Worm (Caenorhabditis elegans) whole organism, mixed stage, embryonic: ENCODE data around the gene math-33.

Experiments used
- ces-1 ChIP-seq: fragments of 150-350 bp; optimal IDR thresholded peaks from 2 replicates; lab custom pipeline; 2014; ENCODE audit warnings: missing biosample characterization, missing genetic modification reagents, missing genetic modification characterization
- mls-2 ChIP-seq: sonication (generic microtip); optimal IDR thresholded peaks from 2 replicates; lab custom pipeline; 2016; ENCODE audit warnings: mild to moderate bottlenecking, missing genetic modification characterization, moderate library complexity, missing compliant biosample characterization
- nhr-237 ChIP-seq: fragments of 150-350 bp; optimal IDR thresholded peaks from 2 replicates; lab custom pipeline; 2014; ENCODE audit warnings: missing biosample characterization, missing genetic modification characterization
- nhr-76 ChIP-seq: sonication (generic microtip); optimal IDR thresholded peaks from 2 replicates; lab custom pipeline; 2017; ENCODE audit warnings: missing biosample characterization, missing genetic modification characterization

ce11 chrV:11147780-11148144 lies 34.1 kb downstream of the math-33 start:
- TF ChIP-seq nhr-237 (tag; lab: Kevin White, UChicago), result peak; percentile 16
- TF ChIP-seq ces-1, result no peak
- no peak for TF ChIP-seq mls-2 (tag; lab: Kevin White, UChicago)
- TF ChIP-seq nhr-76 (tag; lab: Kevin White, UChicago), result no peak
